Fruit fly (Drosophila melanogaster) whole organism, prepupa: ENCODE measurements around the gene CG10063.

Experiments
- Blimp-1 ChIP-seq: fragments of 200-800 bp; sonication (Bioruptor generic); optimal IDR thresholded peaks from 3 replicates; lab custom pipeline; 2017; ENCODE audit warnings: missing biosample characterization, missing genetic modification characterization, mild to moderate bottlenecking, moderate library complexity, missing genetic modification reagents
- CG10631 ChIP-seq: fragments of 200-800 bp; sonication (Bioruptor generic); optimal IDR thresholded peaks from 2 replicates; lab custom pipeline; 2016; ENCODE audit warnings: missing biosample characterization, missing genetic modification characterization
- CG10669 ChIP-seq: fragments of 200-800 bp; sonication (Bioruptor generic); optimal IDR thresholded peaks from 3 replicates; lab custom pipeline; 2018; ENCODE audit warnings: missing biosample characterization, mild to moderate bottlenecking, missing genetic modification characterization, moderate library complexity
- CG11762 ChIP-seq: fragments of 200-800 bp; sonication (Bioruptor generic); optimal IDR thresholded peaks from 3 replicates; lab custom pipeline; 2016; ENCODE audit warnings: missing biosample characterization, missing genetic modification characterization; ENCODE audit not compliant: insufficient read depth
- CG11902 ChIP-seq: fragments of 200-800 bp; sonication (Bioruptor generic); optimal IDR thresholded peaks from 3 replicates; lab custom pipeline; 2016; ENCODE audit warnings: missing biosample characterization, missing genetic modification characterization
- CG1621 ChIP-seq: fragments of 200-800 bp; sonication (Bioruptor generic); optimal IDR thresholded peaks from 3 replicates; lab custom pipeline; 2018; ENCODE audit warnings: missing biosample characterization, mild to moderate bottlenecking, missing genetic modification characterization
- CG16779 ChIP-seq: fragments of 200-800 bp; sonication (Bioruptor generic); optimal IDR thresholded peaks from 3 replicates; lab custom pipeline; 2017; ENCODE audit warnings: missing biosample characterization, mild to moderate bottlenecking, missing genetic modification characterization
- CG3032 ChIP-seq: fragments of 200-800 bp; optimal IDR thresholded peaks from 2 replicates; lab custom pipeline; 2019; ENCODE audit warnings: missing biosample characterization, mild to moderate bottlenecking, missing genetic modification characterization, moderate library complexity
- CG31627 ChIP-seq: fragments of 200-800 bp; sonication (Bioruptor generic); optimal IDR thresholded peaks from 3 replicates; lab custom pipeline; 2016; ENCODE audit warnings: missing biosample characterization, missing genetic modification characterization
- CG32006 ChIP-seq: fragments of 200-800 bp; sonication (Bioruptor generic); optimal IDR thresholded peaks from 3 replicates; lab custom pipeline; 2017; ENCODE audit warnings: missing biosample characterization, mild to moderate bottlenecking, missing genetic modification characterization
- CG3919 ChIP-seq: fragments of 200-800 bp; sonication (Bioruptor generic); optimal IDR thresholded peaks from 3 replicates; lab custom pipeline; 2016; ENCODE audit warnings: missing biosample characterization, missing genetic modification characterization
- CG4318 ChIP-seq: fragments of 200-800 bp; sonication (Bioruptor generic); optimal IDR thresholded peaks from 3 replicates; lab custom pipeline; 2017; ENCODE audit warnings: missing biosample characterization, mild to moderate bottlenecking, missing genetic modification characterization
- CG6163 ChIP-seq: fragments of 200-800 bp; sonication (Bioruptor generic); IDR thresholded peaks from 3 replicates; pipeline ENCODE4 v1.3.6; 2022; ENCODE audit warnings: missing biosample characterization, missing genetic modification characterization
- CG6276 ChIP-seq: fragments of 200-800 bp; sonication (Bioruptor generic); optimal IDR thresholded peaks from 2 replicates; lab custom pipeline; 2017; ENCODE audit warnings: missing biosample characterization, mild to moderate bottlenecking, missing genetic modification characterization
- CG6792 ChIP-seq: fragments of 200-800 bp; sonication (Bioruptor generic); optimal IDR thresholded peaks from 3 replicates; lab custom pipeline; 2016; ENCODE audit warnings: missing biosample characterization, missing genetic modification characterization
- CG6808 ChIP-seq: fragments of 200-800 bp; sonication (Bioruptor generic); optimal IDR thresholded peaks from 3 replicates; lab custom pipeline; 2017; ENCODE audit warnings: missing biosample characterization, missing genetic modification characterization, mild to moderate bottlenecking, moderate library complexity, missing genetic modification reagents
- CG6854 ChIP-seq: fragments of 200-800 bp; sonication (Bioruptor generic); optimal IDR thresholded peaks from 2 replicates; lab custom pipeline; 2017; ENCODE audit warnings: missing biosample characterization, mild to moderate bottlenecking, missing genetic modification characterization
- CG7368 ChIP-seq: fragments of 200-800 bp; sonication (Bioruptor generic); optimal IDR thresholded peaks from 3 replicates; lab custom pipeline; 2016; ENCODE audit warnings: missing biosample characterization, missing genetic modification characterization
- CG8319 ChIP-seq: fragments of 200-800 bp; sonication (Bioruptor generic); optimal IDR thresholded peaks from 3 replicates; lab custom pipeline; 2016; ENCODE audit warnings: missing biosample characterization, missing genetic modification characterization
- CG8632 ChIP-seq: fragments of 200-800 bp; sonication (Bioruptor generic); optimal IDR thresholded peaks from 3 replicates; lab custom pipeline; 2016; ENCODE audit warnings: missing biosample characterization, missing genetic modification characterization
- Eip75B ChIP-seq: fragments of 200-800 bp; sonication (Bioruptor generic); optimal IDR thresholded peaks from 3 replicates; lab custom pipeline; 2016; ENCODE audit warnings: missing biosample characterization, missing genetic modification characterization
- Eip78C ChIP-seq: fragments of 200-800 bp; sonication (Bioruptor generic); peaks from one replicate; lab custom pipeline; 2016; ENCODE audit warnings: missing biosample characterization, missing genetic modification characterization
- Eip93F ChIP-seq: fragments of 200-800 bp; sonication (Bioruptor generic); optimal IDR thresholded peaks from 2 replicates; lab custom pipeline; 2016; ENCODE audit warnings: missing biosample characterization, mild to moderate bottlenecking, missing genetic modification characterization
- Ets21C ChIP-seq: fragments of 200-800 bp; sonication (Bioruptor generic); optimal IDR thresholded peaks from 3 replicates; lab custom pipeline; 2016; ENCODE audit warnings: missing biosample characterization, missing genetic modification characterization
- Ets96B ChIP-seq: fragments of 200-800 bp; optimal IDR thresholded peaks from 2 replicates; lab custom pipeline; 2019; ENCODE audit warnings: missing biosample characterization, mild to moderate bottlenecking, missing genetic modification characterization, moderate library complexity
- Gug ChIP-seq: fragments of 200-800 bp; sonication (Bioruptor generic); IDR thresholded peaks from 2 replicates; pipeline ENCODE4 v1.3.6; 2022; ENCODE audit warnings: missing biosample characterization, missing genetic modification characterization
- Hr38 ChIP-seq: sonication (Bioruptor generic); optimal IDR thresholded peaks from 2 replicates; lab custom pipeline; 2016; ENCODE audit warnings: missing biosample characterization, missing genetic modification characterization
- Hr39 ChIP-seq: fragments of 200-800 bp; sonication (Bioruptor generic); optimal IDR thresholded peaks from 2 replicates; lab custom pipeline; 2016; ENCODE audit warnings: missing biosample characterization, missing genetic modification characterization
- Hr4 ChIP-seq: fragments of 200-800 bp; sonication (Bioruptor generic); optimal IDR thresholded peaks from 3 replicates; lab custom pipeline; 2016; ENCODE audit warnings: missing biosample characterization, missing genetic modification characterization
- Lpt ChIP-seq: fragments of 200-800 bp; sonication (Bioruptor generic); optimal IDR thresholded peaks from 3 replicates; lab custom pipeline; 2016; ENCODE audit warnings: missing biosample characterization, missing genetic modification characterization
- Met ChIP-seq: fragments of 200-800 bp; sonication (Bioruptor generic); optimal IDR thresholded peaks from 3 replicates; lab custom pipeline; 2016; ENCODE audit warnings: missing biosample characterization, missing genetic modification characterization
- OdsH ChIP-seq: fragments of 200-800 bp; sonication (Bioruptor generic); optimal IDR thresholded peaks from 3 replicates; lab custom pipeline; 2016; ENCODE audit warnings: missing biosample characterization, missing genetic modification characterization
- Smox ChIP-seq: fragments of 200-800 bp; sonication (Bioruptor generic); optimal IDR thresholded peaks from 3 replicates; lab custom pipeline; 2016; ENCODE audit warnings: missing biosample characterization, missing genetic modification characterization
- Sox14 ChIP-seq: fragments of 200-800 bp; sonication (Bioruptor generic); optimal IDR thresholded peaks from 3 replicates; lab custom pipeline; 2016; ENCODE audit warnings: missing biosample characterization, missing genetic modification characterization
- achi ChIP-seq: fragments of 200-800 bp; sonication (Bioruptor generic); optimal IDR thresholded peaks from 3 replicates; lab custom pipeline; 2016; ENCODE audit warnings: missing biosample characterization, missing genetic modification characterization
- acj6 ChIP-seq: fragments of 200-800 bp; sonication (Bioruptor generic); optimal IDR thresholded peaks from 3 replicates; lab custom pipeline; 2016; ENCODE audit warnings: missing biosample characterization, missing genetic modification characterization
- dac ChIP-seq: fragments of 200-800 bp; sonication (Bioruptor generic); optimal IDR thresholded peaks from 2 replicates; lab custom pipeline; 2017; ENCODE audit warnings: missing biosample characterization, mild to moderate bottlenecking, missing genetic modification characterization
- dsx ChIP-seq: fragments of 200-800 bp; optimal IDR thresholded peaks from 3 replicates; lab custom pipeline; 2019; ENCODE audit warnings: missing biosample characterization, mild to moderate bottlenecking, missing genetic modification characterization, moderate library complexity; ENCODE audit not compliant: poor library complexity, severe bottlenecking
- esn ChIP-seq: fragments of 200-800 bp; sonication (Bioruptor generic); optimal IDR thresholded peaks from 2 replicates; lab custom pipeline; 2016; ENCODE audit warnings: missing biosample characterization, mild to moderate bottlenecking, missing genetic modification characterization, moderate library complexity
- fd59A ChIP-seq: fragments of 200-800 bp; sonication (Bioruptor generic); optimal IDR thresholded peaks from 2 replicates; lab custom pipeline; 2017; ENCODE audit warnings: missing biosample characterization, mild to moderate bottlenecking, missing genetic modification characterization, missing genetic modification reagents
- fd85E ChIP-seq: fragments of 200-800 bp; sonication (Bioruptor generic); optimal IDR thresholded peaks from 3 replicates; lab custom pipeline; 2016; ENCODE audit warnings: missing biosample characterization, missing genetic modification characterization
- pdm3 ChIP-seq: fragments of 200-800 bp; sonication (Bioruptor generic); optimal IDR thresholded peaks from 3 replicates; lab custom pipeline; 2016; ENCODE audit warnings: missing biosample characterization, missing genetic modification characterization
- spab ChIP-seq: fragments of 200-800 bp; sonication (Bioruptor generic); optimal IDR thresholded peaks from 2 replicates; lab custom pipeline; 2017; ENCODE audit warnings: missing biosample characterization, mild to moderate bottlenecking, missing genetic modification characterization, missing genetic modification reagents
- svp ChIP-seq: fragments of 200-800 bp; sonication (Bioruptor generic); peaks from one replicate; lab custom pipeline; 2016; ENCODE audit warnings: missing biosample characterization, missing genetic modification characterization
- topi ChIP-seq: fragments of 200-800 bp; sonication (Bioruptor generic); optimal IDR thresholded peaks from 3 replicates; lab custom pipeline; 2016; ENCODE audit warnings: missing biosample characterization, missing genetic modification characterization

The CG10063 gene

DNA sequence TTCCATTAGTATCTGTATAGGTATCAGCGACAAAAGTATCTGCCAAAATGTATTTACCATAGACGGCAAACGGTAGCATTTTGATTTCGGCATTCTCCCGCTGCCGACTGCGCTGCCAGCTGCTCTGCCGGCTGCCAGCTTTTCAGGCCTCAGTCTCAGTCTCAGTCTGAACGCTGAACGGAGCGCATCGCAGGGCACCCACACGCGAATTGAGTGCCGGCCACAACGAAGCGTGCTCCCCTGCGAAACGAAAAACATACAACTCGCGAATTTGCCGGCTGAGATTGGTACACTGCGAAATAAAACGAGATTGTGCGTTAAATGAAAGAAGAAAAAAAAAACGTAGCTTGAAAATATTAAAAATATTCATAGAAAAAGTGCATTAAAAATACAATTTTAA lies 26.4 kb upstream of the CG10063 start, which contains the start of gene Mp (continued):
- TF ChIP-seq Lpt, result no peak
- no peak for TF ChIP-seq Met (GFP tag; lab: Kevin White, UChicago)
- TF ChIP-seq CG16779, result no peak
- no peak for TF ChIP-seq CG7368 (GFP tag; lab: Kevin White, UChicago)
- TF ChIP-seq CG10631, result no peak
- TF ChIP-seq CG3032 (tag; lab: Kevin White, UChicago), result no peak
- no peak for TF ChIP-seq CG8632 (GFP tag; lab: Kevin White, UChicago)
- TF ChIP-seq CG6163 (GFP tag; lab: Robert Waterston, UW), result peak; percentile 35; the same call in 1 of the 3 replicates
- no peak for TF ChIP-seq svp (GFP tag; lab: Kevin White, UChicago)
- TF ChIP-seq achi (GFP tag; lab: Kevin White, UChicago), result no peak
- no peak for TF ChIP-seq CG31627 (GFP tag; lab: Kevin White, UChicago)
- no peak for TF ChIP-seq CG10669 (GFP tag; lab: Kevin White, UChicago)
- TF ChIP-seq spab, result no peak
- TF ChIP-seq acj6 (GFP tag; lab: Kevin White, UChicago), result no peak
- no peak for TF ChIP-seq Hr38 (GFP tag; lab: Kevin White, UChicago)
- peak; percentile 11; the same call in 1 of the 2 replicates for TF ChIP-seq Gug (GFP tag; lab: Robert Waterston, UW)
- no peak for TF ChIP-seq CG6276 (GFP tag; lab: Kevin White, UChicago)
- TF ChIP-seq Hr4 (GFP tag; lab: Kevin White, UChicago), result no peak

DNA sequence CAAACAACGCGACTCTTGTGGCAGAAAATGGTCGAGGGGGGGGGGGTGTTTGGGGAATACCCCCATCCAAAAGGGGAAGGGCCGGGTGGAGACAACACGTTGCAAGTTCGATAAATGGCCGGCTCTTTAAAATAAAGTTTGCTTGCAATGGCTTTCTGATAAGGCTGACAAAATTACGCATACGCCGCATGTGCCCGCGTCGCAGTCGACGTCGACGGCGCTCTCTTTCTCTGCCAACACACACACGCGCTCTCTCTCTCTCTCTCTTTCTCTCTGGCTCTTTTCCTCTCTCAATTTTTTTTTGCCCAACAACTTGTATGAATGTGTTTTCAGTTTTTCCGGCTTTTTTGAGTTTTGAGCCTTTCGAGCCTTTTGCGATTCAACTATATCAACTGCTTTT lies 25.1 kb upstream of the CG10063 start:
- TF ChIP-seq svp (GFP tag; lab: Kevin White, UChicago) (no peak), Eip75B (GFP tag; lab: Kevin White, UChicago) (no peak), Hr38 (GFP tag; lab: Kevin White, UChicago) (no peak), CG16779 (no peak), CG6163 (GFP tag; lab: Robert Waterston, UW) (no peak), achi (GFP tag; lab: Kevin White, UChicago) (no peak), acj6 (GFP tag; lab: Kevin White, UChicago) (no peak), CG3032 (tag; lab: Kevin White, UChicago) (no peak), CG11902 (no peak), Met (GFP tag; lab: Kevin White, UChicago) (no peak), CG1621 (tag; lab: Kevin White, UChicago) (no peak), CG8632 (GFP tag; lab: Kevin White, UChicago) (no peak), Eip78C (GFP tag; lab: Kevin White, UChicago) (no peak), Hr4 (GFP tag; lab: Kevin White, UChicago) (no peak), CG10669 (GFP tag; lab: Kevin White, UChicago) (no peak), Eip93F (GFP tag; lab: Kevin White, UChicago) (no peak), pdm3 (no peak), Blimp-1 (GFP tag; lab: Kevin White, UChicago) (no peak), CG6276 (GFP tag; lab: Kevin White, UChicago) (no peak)

DNA sequence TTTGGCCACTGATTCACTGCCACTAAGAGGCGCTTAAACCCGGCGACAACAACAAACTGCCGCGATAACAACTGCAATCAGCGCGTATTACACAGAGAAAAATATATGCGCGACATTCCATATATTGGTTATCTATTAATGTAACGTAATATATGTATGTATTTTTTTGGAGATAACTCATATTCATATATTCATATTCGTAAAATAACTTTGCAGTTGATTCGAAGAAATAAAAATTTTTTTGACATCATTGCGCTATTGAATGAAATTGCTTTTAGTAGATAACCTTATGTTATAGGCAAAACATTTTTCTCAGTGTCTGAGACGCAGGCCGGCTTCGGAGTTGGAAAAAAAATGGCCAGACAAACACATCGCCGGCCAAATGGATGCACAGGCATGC lies 24.6 kb upstream of the CG10063 start:
- TF ChIP-seq Eip93F (GFP tag; lab: Kevin White, UChicago) (no peak), dsx (GFP tag; lab: Kevin White, UChicago) (peak; percentile 30), CG3919 (GFP tag; lab: Kevin White, UChicago) (peak; percentile 38), Sox14 (peak; percentile 28), Ets21C (GFP tag; lab: Kevin White, UChicago) (no peak), CG6854 (no peak), CG4318 (GFP tag; lab: Kevin White, UChicago) (peak; percentile 53), Hr39 (GFP tag; lab: Kevin White, UChicago) (peak; percentile 47), Gug (GFP tag; lab: Robert Waterston, UW) (peak; percentile 21; the same call in 1 of the 2 replicates), esn (GFP tag; lab: Kevin White, UChicago) (peak; percentile 47), pdm3 (peak; percentile 64), Lpt (peak; percentile 23), CG10669 (GFP tag; lab: Kevin White, UChicago) (peak; percentile 13), fd85E (GFP tag; lab: Kevin White, UChicago) (no peak), CG32006 (peak; percentile 80), CG11762 (GFP tag; lab: Kevin White, UChicago) (no peak), CG8319 (GFP tag; lab: Kevin White, UChicago) (no peak), CG11902 (no peak), topi (GFP tag; lab: Kevin White, UChicago) (peak; percentile 31), CG8632 (GFP tag; lab: Kevin White, UChicago) (peak; percentile 11), CG6808 (peak; percentile 24), svp (GFP tag; lab: Kevin White, UChicago) (peak; percentile 73), CG1621 (tag; lab: Kevin White, UChicago) (peak; percentile 17), OdsH (peak; percentile 54), dac (GFP tag; lab: Kevin White, UChicago) (peak; percentile 21), CG6163 (GFP tag; lab: Robert Waterston, UW) (peak; percentile 55; the same call in 2 of the 3 replicates), Ets96B (peak; percentile 35), Smox (GFP tag; lab: Kevin White, UChicago) (peak; percentile 48), fd59A (GFP tag; lab: Kevin White, UChicago) (peak; percentile 11), Blimp-1 (GFP tag; lab: Kevin White, UChicago) (no peak), CG6792 (GFP tag; lab: Kevin White, UChicago) (peak; percentile 12)
